Fruit fly (Drosophila melanogaster) whole organism, prepupa: ENCODE data around the gene eEF1alpha2.

Experiments used
- CG10631 ChIP-seq: fragments of 200-800 bp; sonication (Bioruptor generic); optimal IDR thresholded peaks from 2 replicates; lab custom pipeline; 2016; ENCODE audit warnings: missing biosample characterization, missing genetic modification characterization
- CG10669 ChIP-seq: fragments of 200-800 bp; sonication (Bioruptor generic); optimal IDR thresholded peaks from 3 replicates; lab custom pipeline; 2018; ENCODE audit warnings: missing biosample characterization, mild to moderate bottlenecking, missing genetic modification characterization, moderate library complexity
- CG11294 ChIP-seq: fragments of 200-800 bp; sonication (Bioruptor generic); IDR thresholded peaks from 2 replicates; pipeline ENCODE4 v1.3.6; 2022; ENCODE audit warnings: missing biosample characterization, missing genetic modification characterization
- CG11762 ChIP-seq: fragments of 200-800 bp; sonication (Bioruptor generic); optimal IDR thresholded peaks from 3 replicates; lab custom pipeline; 2016; ENCODE audit warnings: missing biosample characterization, missing genetic modification characterization; ENCODE audit not compliant: insufficient read depth
- CG15336 ChIP-seq: fragments of 200-800 bp; sonication (Bioruptor generic); IDR thresholded peaks from 2 replicates; pipeline ENCODE4 v1.3.6; 2022; ENCODE audit warnings: missing biosample characterization, missing genetic modification characterization
- CG1621 ChIP-seq: fragments of 200-800 bp; sonication (Bioruptor generic); optimal IDR thresholded peaks from 3 replicates; lab custom pipeline; 2018; ENCODE audit warnings: missing biosample characterization, mild to moderate bottlenecking, missing genetic modification characterization
- CG16779 ChIP-seq: fragments of 200-800 bp; sonication (Bioruptor generic); optimal IDR thresholded peaks from 3 replicates; lab custom pipeline; 2017; ENCODE audit warnings: missing biosample characterization, mild to moderate bottlenecking, missing genetic modification characterization
- CG3032 ChIP-seq: fragments of 200-800 bp; optimal IDR thresholded peaks from 2 replicates; lab custom pipeline; 2019; ENCODE audit warnings: missing biosample characterization, mild to moderate bottlenecking, missing genetic modification characterization, moderate library complexity
- CG32006 ChIP-seq: fragments of 200-800 bp; sonication (Bioruptor generic); optimal IDR thresholded peaks from 3 replicates; lab custom pipeline; 2017; ENCODE audit warnings: missing biosample characterization, mild to moderate bottlenecking, missing genetic modification characterization
- CG34406 ChIP-seq: fragments of 200-800 bp; sonication (Bioruptor generic); optimal IDR thresholded peaks from 3 replicates; lab custom pipeline; 2016; ENCODE audit warnings: missing biosample characterization, missing genetic modification characterization
- CG3919 ChIP-seq: fragments of 200-800 bp; sonication (Bioruptor generic); optimal IDR thresholded peaks from 3 replicates; lab custom pipeline; 2016; ENCODE audit warnings: missing biosample characterization, missing genetic modification characterization
- CG4318 ChIP-seq: fragments of 200-800 bp; sonication (Bioruptor generic); optimal IDR thresholded peaks from 3 replicates; lab custom pipeline; 2017; ENCODE audit warnings: missing biosample characterization, mild to moderate bottlenecking, missing genetic modification characterization
- CG6276 ChIP-seq: fragments of 200-800 bp; sonication (Bioruptor generic); optimal IDR thresholded peaks from 2 replicates; lab custom pipeline; 2017; ENCODE audit warnings: missing biosample characterization, mild to moderate bottlenecking, missing genetic modification characterization
- CG6792 ChIP-seq: fragments of 200-800 bp; sonication (Bioruptor generic); optimal IDR thresholded peaks from 3 replicates; lab custom pipeline; 2016; ENCODE audit warnings: missing biosample characterization, missing genetic modification characterization
- CG6808 ChIP-seq: fragments of 200-800 bp; sonication (Bioruptor generic); optimal IDR thresholded peaks from 3 replicates; lab custom pipeline; 2017; ENCODE audit warnings: missing biosample characterization, missing genetic modification characterization, mild to moderate bottlenecking, moderate library complexity, missing genetic modification reagents
- CG8119 ChIP-seq: fragments of 200-800 bp; sonication (Bioruptor generic); IDR thresholded peaks from 3 replicates; pipeline ENCODE4 v1.3.6; 2022; ENCODE audit warnings: missing biosample characterization, missing genetic modification characterization
- CG8319 ChIP-seq: fragments of 200-800 bp; sonication (Bioruptor generic); optimal IDR thresholded peaks from 3 replicates; lab custom pipeline; 2016; ENCODE audit warnings: missing biosample characterization, missing genetic modification characterization
- CG8632 ChIP-seq: fragments of 200-800 bp; sonication (Bioruptor generic); optimal IDR thresholded peaks from 3 replicates; lab custom pipeline; 2016; ENCODE audit warnings: missing biosample characterization, missing genetic modification characterization
- CG9139 ChIP-seq: fragments of 200-800 bp; sonication (Bioruptor generic); optimal IDR thresholded peaks from 3 replicates; lab custom pipeline; 2017; ENCODE audit warnings: missing biosample characterization, mild to moderate bottlenecking, missing genetic modification characterization
- Eip93F ChIP-seq: fragments of 200-800 bp; sonication (Bioruptor generic); optimal IDR thresholded peaks from 2 replicates; lab custom pipeline; 2016; ENCODE audit warnings: missing biosample characterization, mild to moderate bottlenecking, missing genetic modification characterization
- Ets21C ChIP-seq: fragments of 200-800 bp; sonication (Bioruptor generic); optimal IDR thresholded peaks from 3 replicates; lab custom pipeline; 2016; ENCODE audit warnings: missing biosample characterization, missing genetic modification characterization
- Ets96B ChIP-seq: fragments of 200-800 bp; optimal IDR thresholded peaks from 2 replicates; lab custom pipeline; 2019; ENCODE audit warnings: missing biosample characterization, mild to moderate bottlenecking, missing genetic modification characterization, moderate library complexity
- Gug ChIP-seq: fragments of 200-800 bp; sonication (Bioruptor generic); IDR thresholded peaks from 2 replicates; pipeline ENCODE4 v1.3.6; 2022; ENCODE audit warnings: missing biosample characterization, missing genetic modification characterization
- Hr38 ChIP-seq: sonication (Bioruptor generic); optimal IDR thresholded peaks from 2 replicates; lab custom pipeline; 2016; ENCODE audit warnings: missing biosample characterization, missing genetic modification characterization
- Hr4 ChIP-seq: fragments of 200-800 bp; sonication (Bioruptor generic); optimal IDR thresholded peaks from 3 replicates; lab custom pipeline; 2016; ENCODE audit warnings: missing biosample characterization, missing genetic modification characterization
- Lpt ChIP-seq: fragments of 200-800 bp; sonication (Bioruptor generic); optimal IDR thresholded peaks from 3 replicates; lab custom pipeline; 2016; ENCODE audit warnings: missing biosample characterization, missing genetic modification characterization
- OdsH ChIP-seq: fragments of 200-800 bp; sonication (Bioruptor generic); optimal IDR thresholded peaks from 3 replicates; lab custom pipeline; 2016; ENCODE audit warnings: missing biosample characterization, missing genetic modification characterization
- Smox ChIP-seq: fragments of 200-800 bp; sonication (Bioruptor generic); optimal IDR thresholded peaks from 3 replicates; lab custom pipeline; 2016; ENCODE audit warnings: missing biosample characterization, missing genetic modification characterization
- Sox14 ChIP-seq: fragments of 200-800 bp; sonication (Bioruptor generic); optimal IDR thresholded peaks from 3 replicates; lab custom pipeline; 2016; ENCODE audit warnings: missing biosample characterization, missing genetic modification characterization
- Sox15 ChIP-seq: fragments of 200-800 bp; sonication (Bioruptor generic); optimal IDR thresholded peaks from 3 replicates; lab custom pipeline; 2016; ENCODE audit warnings: missing biosample characterization, missing genetic modification characterization
- achi ChIP-seq: fragments of 200-800 bp; sonication (Bioruptor generic); optimal IDR thresholded peaks from 3 replicates; lab custom pipeline; 2016; ENCODE audit warnings: missing biosample characterization, missing genetic modification characterization
- acj6 ChIP-seq: fragments of 200-800 bp; sonication (Bioruptor generic); optimal IDR thresholded peaks from 3 replicates; lab custom pipeline; 2016; ENCODE audit warnings: missing biosample characterization, missing genetic modification characterization
- dac ChIP-seq: fragments of 200-800 bp; sonication (Bioruptor generic); optimal IDR thresholded peaks from 2 replicates; lab custom pipeline; 2017; ENCODE audit warnings: missing biosample characterization, mild to moderate bottlenecking, missing genetic modification characterization
- dsx ChIP-seq: fragments of 200-800 bp; optimal IDR thresholded peaks from 3 replicates; lab custom pipeline; 2019; ENCODE audit warnings: missing biosample characterization, mild to moderate bottlenecking, missing genetic modification characterization, moderate library complexity; ENCODE audit not compliant: poor library complexity, severe bottlenecking
- eg ChIP-seq: fragments of 200-800 bp; sonication (Bioruptor generic); IDR thresholded peaks from 3 replicates; pipeline ENCODE4 v1.3.6; 2022; ENCODE audit warnings: missing biosample characterization, missing genetic modification characterization
- esn ChIP-seq: fragments of 200-800 bp; sonication (Bioruptor generic); optimal IDR thresholded peaks from 2 replicates; lab custom pipeline; 2016; ENCODE audit warnings: missing biosample characterization, mild to moderate bottlenecking, missing genetic modification characterization, moderate library complexity
- fd59A ChIP-seq: fragments of 200-800 bp; sonication (Bioruptor generic); optimal IDR thresholded peaks from 2 replicates; lab custom pipeline; 2017; ENCODE audit warnings: missing biosample characterization, mild to moderate bottlenecking, missing genetic modification characterization, missing genetic modification reagents
- fkh ChIP-seq: fragments of 200-800 bp; sonication (Bioruptor generic); optimal IDR thresholded peaks from 3 replicates; lab custom pipeline; 2017; ENCODE audit warnings: missing biosample characterization, mild to moderate bottlenecking, missing genetic modification characterization, moderate library complexity
- lz ChIP-seq: fragments of 200-800 bp; sonication (Bioruptor generic); optimal IDR thresholded peaks from 3 replicates; lab custom pipeline; 2016; ENCODE audit warnings: missing biosample characterization, missing genetic modification characterization
- net ChIP-seq: fragments of 200-800 bp; sonication (Bioruptor generic); optimal IDR thresholded peaks from 3 replicates; lab custom pipeline; 2016; ENCODE audit warnings: missing biosample characterization, missing genetic modification characterization
- pdm3 ChIP-seq: fragments of 200-800 bp; sonication (Bioruptor generic); optimal IDR thresholded peaks from 3 replicates; lab custom pipeline; 2016; ENCODE audit warnings: missing biosample characterization, missing genetic modification characterization
- salr ChIP-seq, 2 experiments: fragments of 200-800 bp; sonication (Bioruptor generic); optimal IDR thresholded peaks; 3 replicates each; lab custom pipeline; 2016 to 2018; ENCODE audit warnings: missing biosample characterization in 2 of 2, missing genetic modification characterization in 2 of 2, mild to moderate bottlenecking in 1 of 2
- spab ChIP-seq: fragments of 200-800 bp; sonication (Bioruptor generic); optimal IDR thresholded peaks from 2 replicates; lab custom pipeline; 2017; ENCODE audit warnings: missing biosample characterization, mild to moderate bottlenecking, missing genetic modification characterization, missing genetic modification reagents
- ss ChIP-seq, 2 experiments: fragments of 200-800 bp; sonication (Bioruptor generic); optimal IDR thresholded peaks; 2 replicates in 1 of 2; 3 replicates in 1 of 2; lab custom pipeline; 2017 to 2018; ENCODE audit warnings: mild to moderate bottlenecking in 2 of 2, missing biosample characterization in 2 of 2, missing genetic modification characterization in 2 of 2, moderate library complexity in 1 of 2
- svp ChIP-seq: fragments of 200-800 bp; sonication (Bioruptor generic); peaks from one replicate; lab custom pipeline; 2016; ENCODE audit warnings: missing biosample characterization, missing genetic modification characterization
- topi ChIP-seq: fragments of 200-800 bp; sonication (Bioruptor generic); optimal IDR thresholded peaks from 3 replicates; lab custom pipeline; 2016; ENCODE audit warnings: missing biosample characterization, missing genetic modification characterization

The eEF1alpha2 gene

dm6 chr3R:31716265-31716664 lies 22.0 kb upstream of the eEF1alpha2 start:
- TF ChIP-seq CG16779 (tag; lab: Kevin White, UChicago) = no peak
- no peak for TF ChIP-seq achi
- TF ChIP-seq CG15336 (GFP tag; lab: Robert Waterston, UW) = no peak
- no peak for TF ChIP-seq Lpt (GFP tag; lab: Kevin White, UChicago)
- no peak for TF ChIP-seq Hr4 (GFP tag; lab: Kevin White, UChicago)
- TF ChIP-seq lz (GFP tag; lab: Kevin White, UChicago) = no peak
- no peak for TF ChIP-seq acj6
- no peak for TF ChIP-seq CG10669 (GFP tag; lab: Kevin White, UChicago)
- no peak for TF ChIP-seq Eip93F (GFP tag; lab: Kevin White, UChicago)
- TF ChIP-seq salr (GFP tag; optimal IDR thresholded peaks at IDR 0.05; lab: Kevin White, UChicago) = no peak
- no peak for TF ChIP-seq net (GFP tag; lab: Kevin White, UChicago)
- no peak for TF ChIP-seq Smox (GFP tag; lab: Kevin White, UChicago)
- no peak for TF ChIP-seq Hr38
- TF ChIP-seq CG11762 (GFP tag; lab: Kevin White, UChicago) = no peak

- TF ChIP-seq CG1621 (tag; lab: Kevin White, UChicago) = peak; percentile 79
- peak; percentile 70 to 82 for TF ChIP-seq ss (GFP tag; optimal IDR thresholded peaks at IDR 0.05; lab: Kevin White, UChicago)
- peak; percentile 81 for TF ChIP-seq CG6792 (GFP tag; lab: Kevin White, UChicago)
- TF ChIP-seq acj6 = peak; percentile 87
- peak; percentile 79 for TF ChIP-seq CG6808 (GFP tag; lab: Kevin White, UChicago)
- peak; percentile 84 for TF ChIP-seq CG3032 (tag; lab: Kevin White, UChicago)
- peak; percentile 88 for TF ChIP-seq OdsH
- peak; percentile 87 for TF ChIP-seq pdm3 (GFP tag; lab: Kevin White, UChicago)
- TF ChIP-seq Lpt (GFP tag; lab: Kevin White, UChicago) = peak; percentile 64
- TF ChIP-seq CG4318 (GFP tag; lab: Kevin White, UChicago) = peak; percentile 63
- TF ChIP-seq CG6276 (GFP tag; lab: Kevin White, UChicago) = peak; percentile 66
- no peak for TF ChIP-seq fkh
- peak; percentile 87 for TF ChIP-seq topi (GFP tag; lab: Kevin White, UChicago)
- TF ChIP-seq eg (GFP tag; lab: Robert Waterston, UW) = peak; percentile 55; the same call in 1 of the 3 replicates
- TF ChIP-seq CG3919 (GFP tag; lab: Kevin White, UChicago) = peak; percentile 80
- peak; percentile 79 for TF ChIP-seq CG8632 (GFP tag; lab: Kevin White, UChicago)
- peak; percentile 89 for TF ChIP-seq esn (GFP tag; lab: Kevin White, UChicago)
- TF ChIP-seq dsx (GFP tag; lab: Kevin White, UChicago) = peak; percentile 76
- TF ChIP-seq Ets96B (tag; lab: Kevin White, UChicago) = peak; percentile 80
- peak; percentile 51 to 81 for TF ChIP-seq salr (GFP tag; optimal IDR thresholded peaks at IDR 0.05; lab: Kevin White, UChicago)
- peak; percentile 85 for TF ChIP-seq Smox (GFP tag; lab: Kevin White, UChicago)
- TF ChIP-seq CG15336 (GFP tag; lab: Robert Waterston, UW) = peak; percentile 74
- peak; percentile 63 for TF ChIP-seq CG8319 (GFP tag; lab: Kevin White, UChicago)
- TF ChIP-seq CG8119 = peak; percentile 83
- TF ChIP-seq Sox14 = peak; percentile 90
- TF ChIP-seq CG16779 (tag; lab: Kevin White, UChicago) = peak; percentile 29
- peak; percentile 81 for TF ChIP-seq Sox15 (GFP tag; lab: Kevin White, UChicago)
- peak; percentile 91 for TF ChIP-seq svp
- peak; percentile 76 for TF ChIP-seq CG34406
- peak; percentile 83 for TF ChIP-seq fd59A
- peak; percentile 65 for TF ChIP-seq CG9139 (GFP tag; lab: Kevin White, UChicago)
- TF ChIP-seq Ets21C (GFP tag; lab: Kevin White, UChicago) = peak; percentile 84
- peak; percentile 57; the same call in 1 of the 2 replicates for TF ChIP-seq Gug (GFP tag; lab: Robert Waterston, UW)
- TF ChIP-seq CG32006 = peak; percentile 86
- TF ChIP-seq CG10631 = peak; percentile 77
- TF ChIP-seq Hr4 (GFP tag; lab: Kevin White, UChicago) = peak; percentile 86
- peak; percentile 45; the same call in 1 of the 2 replicates for TF ChIP-seq CG11294
- peak; percentile 73 for TF ChIP-seq spab (GFP tag; lab: Kevin White, UChicago)
- peak; percentile 58 for TF ChIP-seq dac (GFP tag; lab: Kevin White, UChicago)
- no peak for TF ChIP-seq Hr38
Observed at dm6 chr3R:31717299-31718167, 20.7 kb upstream of the eEF1alpha2 start.
